Worm (Caenorhabditis elegans) whole organism, young adult: ENCODE measurements around the gene cdr-3.

Experiments used
- F57C9.4 ChIP-seq: sonication (generic microtip); optimal IDR thresholded peaks from 2 replicates; lab custom pipeline; 2017; ENCODE audit warnings: mild to moderate bottlenecking, missing genetic modification characterization, missing compliant biosample characterization
- akir-1 ChIP-seq: fragments of 200-800 bp; sonication (Bioruptor generic); optimal IDR thresholded peaks from 2 replicates; lab custom pipeline; 2018; ENCODE audit warnings: mild to moderate bottlenecking, missing genetic modification characterization, moderate library complexity, missing compliant biosample characterization
- ama-1 ChIP-seq, 3 experiments: fragments of 150-350 bp in 1 of 3; sonication (generic microtip) in 2 of 3; optimal IDR thresholded peaks; 2 replicates each; lab custom pipeline; 2014 to 2018; ENCODE audit warnings: missing biosample characterization in 2 of 3, missing genetic modification characterization in 2 of 3, missing genetic modification reagents in 2 of 3
- attf-5 ChIP-seq: fragments of 200-800 bp; sonication (Bioruptor generic); optimal IDR thresholded peaks from 2 replicates; lab custom pipeline; 2018; ENCODE audit warnings: mild to moderate bottlenecking, missing genetic modification characterization, missing compliant biosample characterization
- chd-7 ChIP-seq: sonication (generic microtip); optimal IDR thresholded peaks from 2 replicates; lab custom pipeline; 2016; ENCODE audit warnings: mild to moderate bottlenecking, missing genetic modification characterization, moderate library complexity, missing compliant biosample characterization
- fkh-3 ChIP-seq: sonication (generic microtip); optimal IDR thresholded peaks from 2 replicates; lab custom pipeline; 2016; ENCODE audit warnings: mild to moderate bottlenecking, missing genetic modification characterization, missing compliant biosample characterization
- hrde-1 ChIP-seq: sonication (generic microtip); optimal IDR thresholded peaks from 2 replicates; lab custom pipeline; 2016; ENCODE audit warnings: missing genetic modification characterization, mild to moderate bottlenecking, missing compliant biosample characterization, moderate library complexity, missing genotype, missing genetic modification reagents, borderline replicate concordance
- madf-8 ChIP-seq: fragments of 200-800 bp; sonication (Bioruptor generic); conservative IDR thresholded peaks from 2 replicates; pipeline ENCODE4 v1.3.6; 2022; ENCODE audit warnings: missing genetic modification reagents, missing genetic modification characterization, missing compliant biosample characterization
- mxl-1 ChIP-seq: sonication (generic microtip); optimal IDR thresholded peaks from 2 replicates; lab custom pipeline; 2016; ENCODE audit warnings: missing genetic modification characterization, missing compliant biosample characterization
- snpc-1.1 ChIP-seq: sonication (generic microtip); optimal IDR thresholded peaks from 2 replicates; lab custom pipeline; 2017; ENCODE audit warnings: missing genetic modification characterization, mild to moderate bottlenecking, missing compliant biosample characterization, antibody characterized with exemption, moderate library complexity, missing genotype, missing genetic modification reagents; ENCODE audit not compliant: insufficient read depth
- snpc-4 ChIP-seq, 5 experiments: fragments of 150-350 bp in 1 of 5; sonication (generic microtip) in 4 of 5; optimal IDR thresholded peaks; 2 replicates each; lab custom pipeline; 2014 to 2018; ENCODE audit warnings: missing genetic modification characterization in 5 of 5, missing biosample characterization in 3 of 5, antibody characterized with exemption in 2 of 5, mild to moderate bottlenecking in 2 of 5, missing compliant biosample characterization in 2 of 5, missing genotype in 2 of 5, moderate library complexity in 2 of 5, missing genetic modification reagents in 1 of 5
- zfh-2 ChIP-seq: fragments of 200-800 bp; sonication (Bioruptor generic); conservative IDR thresholded peaks from 2 replicates; pipeline ENCODE4 v1.3.6; 2022; ENCODE audit warnings: missing genetic modification reagents, missing genetic modification characterization, missing compliant biosample characterization
- ztf-26 ChIP-seq: sonication (generic microtip); optimal IDR thresholded peaks from 2 replicates; lab custom pipeline; 2017; ENCODE audit warnings: missing genetic modification characterization, missing compliant biosample characterization

ce11 chrV:12417277-12417676 lies at the start of gene cdr-3:
- TF ChIP-seq chd-7 (tag; lab: Kevin White, UChicago), result no peak
- TF ChIP-seq snpc-1.1 (tag; lab: Kevin White, UChicago), result no peak
- no peak for TF ChIP-seq F57C9.4 (tag; lab: Kevin White, UChicago)
- no peak for TF ChIP-seq madf-8
- no peak for TF ChIP-seq akir-1
- no peak for TF ChIP-seq hrde-1 (tag; lab: Kevin White, UChicago)
- TF ChIP-seq mxl-1 (tag; lab: Kevin White, UChicago), result no peak
- no peak for TF ChIP-seq attf-5 (GFP tag; lab: Kevin White, UChicago)
- no peak for TF ChIP-seq fkh-3 (tag; lab: Kevin White, UChicago)
- TF ChIP-seq zfh-2, result no peak
- TF ChIP-seq ztf-26 (tag; lab: Kevin White, UChicago), result no peak
- no peak for TF ChIP-seq snpc-4 (GFP tag; optimal IDR thresholded peaks at IDR 0.05; lab: Kevin White, UChicago)
- no peak for TF ChIP-seq snpc-4 (tag; optimal IDR thresholded peaks at IDR 0.05; lab: Kevin White, UChicago)
- TF ChIP-seq ama-1 (optimal IDR thresholded peaks at IDR 0.05; lab: Kevin White, UChicago), result no peak
- no peak for TF ChIP-seq ama-1 (GFP tag; optimal IDR thresholded peaks at IDR 0.05; lab: Kevin White, UChicago)
